Fruit fly (Drosophila melanogaster) whole organism, embryonic: Measurements from ENCODE around the gene Karybeta3.

Experiments
- Adf1 ChIP-seq: fragments of 200-800 bp; sonication (Bioruptor generic); IDR thresholded peaks from 2 replicates; pipeline ENCODE4 v1.3.6; 2022; ENCODE audit warnings: missing biosample characterization, missing genetic modification characterization
- Aef1 ChIP-seq: fragments of 200-800 bp; sonication (Bioruptor generic); IDR thresholded peaks from 3 replicates; pipeline ENCODE4 v1.3.6; 2022; ENCODE audit warnings: missing biosample characterization, missing genetic modification characterization
- Awh ChIP-seq: fragments of 200-800 bp; sonication (Bioruptor generic); IDR thresholded peaks from 2 replicates; pipeline ENCODE4, ENCODE4 v1.3.6; 2022; ENCODE audit warnings: missing biosample characterization, missing genetic modification characterization
- Bteb2 ChIP-seq: fragments of 200-800 bp; sonication (Bioruptor generic); optimal IDR thresholded peaks from 2 replicates; lab custom pipeline; 2016; ENCODE audit warnings: missing biosample characterization, missing genetic modification characterization
- CG10654 ChIP-seq: fragments of 200-800 bp; sonication (Bioruptor generic); optimal IDR thresholded peaks from 2 replicates; lab custom pipeline; 2016; ENCODE audit warnings: missing biosample characterization, missing genetic modification characterization
- CG11398 ChIP-seq: fragments of 200-800 bp; sonication (Bioruptor generic); optimal IDR thresholded peaks from 2 replicates; lab custom pipeline; 2016; ENCODE audit warnings: missing biosample characterization, missing genetic modification characterization
- CG12299 ChIP-seq: fragments of 200-800 bp; sonication (Bioruptor generic); optimal IDR thresholded peaks from 2 replicates; lab custom pipeline; 2018; ENCODE audit warnings: missing biosample characterization, mild to moderate bottlenecking, missing genetic modification characterization
- CG12391 ChIP-seq: fragments of 200-800 bp; sonication (Bioruptor generic); optimal IDR thresholded peaks from 3 replicates; lab custom pipeline; 2018; ENCODE audit warnings: missing biosample characterization, mild to moderate bottlenecking, missing genetic modification characterization, moderate library complexity
- CG13287 ChIP-seq: fragments of 200-800 bp; sonication (Bioruptor generic); IDR thresholded peaks from 2 replicates; pipeline ENCODE4 v1.3.6; 2022; ENCODE audit warnings: missing biosample characterization, missing genetic modification characterization; ENCODE audit not compliant: partially characterized antibody
- CG15696 ChIP-seq: fragments of 200-800 bp; sonication (Bioruptor generic); optimal IDR thresholded peaks from 2 replicates; lab custom pipeline; 2019; ENCODE audit warnings: missing biosample characterization, mild to moderate bottlenecking, missing genetic modification characterization, moderate library complexity
- CG17612 ChIP-seq: fragments of 200-800 bp; sonication (Bioruptor generic); IDR thresholded peaks from 2 replicates; pipeline ENCODE4 v1.3.6; 2022; ENCODE audit warnings: missing biosample characterization, missing genetic modification characterization
- CG17829 ChIP-seq: fragments of 200-800 bp; optimal IDR thresholded peaks from 2 replicates; lab custom pipeline; 2019; ENCODE audit warnings: missing biosample characterization, mild to moderate bottlenecking, missing genetic modification characterization, moderate library complexity
- CG1832 ChIP-seq: fragments of 200-800 bp; sonication (Bioruptor generic); optimal IDR thresholded peaks from 2 replicates; lab custom pipeline; 2017; ENCODE audit warnings: missing biosample characterization, mild to moderate bottlenecking, missing genetic modification characterization, inconsistent platforms
- CG2199 ChIP-seq: fragments of 200-800 bp; sonication (Bioruptor generic); IDR thresholded peaks from 3 replicates; pipeline ENCODE4 v1.3.6; 2022; ENCODE audit warnings: missing biosample characterization, missing genetic modification characterization
- CG31224 ChIP-seq: fragments of 200-800 bp; sonication (Bioruptor generic); IDR thresholded peaks from 2 replicates; pipeline ENCODE4 v1.3.6; 2022; ENCODE audit warnings: missing biosample characterization, missing genetic modification characterization
- CG32772 ChIP-seq: fragments of 200-800 bp; sonication (Bioruptor generic); IDR thresholded peaks from 2 replicates; pipeline ENCODE4 v1.3.6; 2022; ENCODE audit warnings: missing biosample characterization, missing genetic modification characterization
- CG4328 ChIP-seq: fragments of 200-800 bp; sonication (Bioruptor generic); optimal IDR thresholded peaks from 3 replicates; lab custom pipeline; 2017; ENCODE audit warnings: missing biosample characterization, missing genetic modification reagents, missing genetic modification characterization
- CG43689 ChIP-seq: fragments of 200-800 bp; sonication (Bioruptor generic); IDR thresholded peaks from 2 replicates; pipeline ENCODE4 v1.3.6; 2022; ENCODE audit warnings: missing biosample characterization, missing genetic modification characterization
- CG5245 ChIP-seq: fragments of 200-800 bp; sonication (Bioruptor generic); optimal IDR thresholded peaks from 3 replicates; lab custom pipeline; 2016; ENCODE audit warnings: missing biosample characterization, missing genetic modification characterization
- CG5953 ChIP-seq: fragments of 200-800 bp; sonication (Bioruptor generic); IDR thresholded peaks from 2 replicates; pipeline ENCODE4 v1.3.6; 2022; ENCODE audit warnings: missing biosample characterization, missing genetic modification characterization
- CG6765 ChIP-seq: fragments of 200-800 bp; sonication (Bioruptor generic); optimal IDR thresholded peaks from 3 replicates; lab custom pipeline; 2017; ENCODE audit warnings: missing biosample characterization, mild to moderate bottlenecking, missing genetic modification characterization
- CG6813 ChIP-seq: fragments of 200-800 bp; sonication (Bioruptor generic); optimal IDR thresholded peaks from 2 replicates; lab custom pipeline; 2017; ENCODE audit warnings: missing biosample characterization, missing genetic modification characterization, mild to moderate bottlenecking, moderate library complexity, missing genetic modification reagents
- CG8359 ChIP-seq: fragments of 200-800 bp; sonication (Bioruptor generic); optimal IDR thresholded peaks from 2 replicates; lab custom pipeline; 2017; ENCODE audit warnings: missing biosample characterization, mild to moderate bottlenecking, missing genetic modification characterization, borderline replicate concordance
- CG8924 ChIP-seq: fragments of 200-800 bp; optimal IDR thresholded peaks from 3 replicates; lab custom pipeline; 2019; ENCODE audit warnings: missing biosample characterization, mild to moderate bottlenecking, missing genetic modification characterization, moderate library complexity
- CG9437 ChIP-seq: fragments of 200-800 bp; sonication (Bioruptor generic); optimal IDR thresholded peaks from 2 replicates; lab custom pipeline; 2018; ENCODE audit warnings: missing biosample characterization, mild to moderate bottlenecking, missing genetic modification characterization
- Gsc ChIP-seq: fragments of 200-800 bp; sonication (Bioruptor generic); IDR thresholded peaks from 2 replicates; pipeline ENCODE4 v1.3.6; 2022; ENCODE audit warnings: missing biosample characterization, missing genetic modification characterization
- H15 ChIP-seq: fragments of 200-800 bp; sonication (Bioruptor generic); IDR thresholded peaks from 3 replicates; pipeline ENCODE4 v1.3.6; 2022; ENCODE audit warnings: missing biosample characterization, missing genetic modification characterization
- Hey ChIP-seq: fragments of 200-800 bp; sonication (Bioruptor generic); optimal IDR thresholded peaks from 3 replicates; lab custom pipeline; 2018; ENCODE audit warnings: missing biosample characterization, mild to moderate bottlenecking, missing genetic modification characterization
- Hsf ChIP-seq: fragments of 200-800 bp; sonication (Bioruptor generic); optimal IDR thresholded peaks from 3 replicates; lab custom pipeline; 2016; ENCODE audit warnings: missing biosample characterization, missing genetic modification characterization
- Lpt ChIP-seq: fragments of >200 bp; optimal IDR thresholded peaks from 2 replicates; lab custom pipeline; 2018; ENCODE audit warnings: missing biosample characterization, missing genetic modification characterization
- Med ChIP-seq: fragments of 200-800 bp; sonication (Bioruptor generic); peaks from one replicate; lab custom pipeline; 2016; ENCODE audit warnings: missing biosample characterization, missing genetic modification characterization, mild to moderate bottlenecking, inconsistent platforms, moderate library complexity
- Pdp1 ChIP-seq, 2 experiments: fragments of 200-800 bp; sonication (Bioruptor generic); optimal IDR thresholded peaks; 3 replicates each; lab custom pipeline; 2016; ENCODE audit warnings: missing biosample characterization in 2 of 2, missing genetic modification characterization in 2 of 2, mild to moderate bottlenecking in 1 of 2, moderate library complexity in 1 of 2
- Sry-β ChIP-seq: fragments of 200-800 bp; sonication (Bioruptor generic); optimal IDR thresholded peaks from 2 replicates; lab custom pipeline; 2018; ENCODE audit warnings: missing biosample characterization, mild to moderate bottlenecking, missing genetic modification characterization, moderate library complexity
- Taf1 ChIP-seq: fragments of 200-800 bp; sonication (Bioruptor generic); IDR thresholded peaks from 2 replicates; pipeline ENCODE4 v1.3.6; 2022; ENCODE audit warnings: missing biosample characterization, missing genetic modification characterization
- caup ChIP-seq: fragments of 200-800 bp; sonication (Bioruptor generic); optimal IDR thresholded peaks from 3 replicates; lab custom pipeline; 2017; ENCODE audit warnings: missing biosample characterization, mild to moderate bottlenecking, missing genetic modification characterization, moderate library complexity; ENCODE audit not compliant: severe bottlenecking
- chif ChIP-seq, 2 experiments: fragments of 200-800 bp; sonication (Bioruptor generic); optimal IDR thresholded peaks; 3 replicates each; lab custom pipeline; 2016; ENCODE audit warnings: missing biosample characterization in 2 of 2, missing genetic modification characterization in 2 of 2
- crol ChIP-seq: fragments of 200-800 bp; sonication (Bioruptor generic); IDR thresholded peaks from 2 replicates; pipeline ENCODE4 v1.3.6; 2022; ENCODE audit warnings: missing biosample characterization, missing genetic modification characterization
- exex ChIP-seq: fragments of 200-800 bp; sonication (Bioruptor generic); optimal IDR thresholded peaks from 4 replicates; lab custom pipeline; 2018; ENCODE audit warnings: missing biosample characterization, mild to moderate bottlenecking, missing genetic modification characterization, moderate library complexity
- fd96Cb ChIP-seq: fragments of 200-800 bp; sonication (Bioruptor generic); optimal IDR thresholded peaks from 2 replicates; lab custom pipeline; 2018; ENCODE audit warnings: missing biosample characterization, mild to moderate bottlenecking, missing genetic modification characterization, moderate library complexity
- fu2 ChIP-seq: fragments of 200-800 bp; sonication (Bioruptor generic); optimal IDR thresholded peaks from 2 replicates; lab custom pipeline; 2016; ENCODE audit warnings: missing biosample characterization, missing genetic modification characterization
- gce ChIP-seq: fragments of 200-800 bp; sonication (Bioruptor generic); IDR thresholded peaks from 3 replicates; pipeline ENCODE4 v1.3.6; 2022; ENCODE audit warnings: missing biosample characterization, missing genetic modification characterization
- gcm2 ChIP-seq: fragments of 200-800 bp; sonication (Bioruptor generic); optimal IDR thresholded peaks from 2 replicates; lab custom pipeline; 2016; ENCODE audit warnings: missing biosample characterization, missing genetic modification characterization
- maf-S ChIP-seq: fragments of 200-800 bp; sonication (Bioruptor generic); optimal IDR thresholded peaks from 2 replicates; lab custom pipeline; 2016; ENCODE audit warnings: missing biosample characterization, missing genetic modification characterization
- nom ChIP-seq: fragments of 200-800 bp; sonication (Bioruptor generic); optimal IDR thresholded peaks from 2 replicates; lab custom pipeline; 2017; ENCODE audit warnings: missing biosample characterization, missing genetic modification characterization, mild to moderate bottlenecking, moderate library complexity, missing genetic modification reagents
- odd ChIP-seq: fragments of 200-800 bp; sonication (Bioruptor generic); optimal IDR thresholded peaks from 2 replicates; lab custom pipeline; 2017; ENCODE audit warnings: missing biosample characterization, mild to moderate bottlenecking, missing genetic modification characterization
- ranshi ChIP-seq: fragments of 200-800 bp; sonication (Bioruptor generic); IDR thresholded peaks from 2 replicates; pipeline ENCODE4 v1.3.6; 2022; ENCODE audit warnings: missing biosample characterization, missing genetic modification characterization
- trem ChIP-seq: fragments of 200-800 bp; optimal IDR thresholded peaks from 3 replicates; lab custom pipeline; 2019; ENCODE audit warnings: missing biosample characterization, mild to moderate bottlenecking, missing genetic modification characterization, moderate library complexity
- zen2 ChIP-seq: fragments of 200-800 bp; sonication (Bioruptor generic); IDR thresholded peaks from 3 replicates; pipeline ENCODE4 v1.3.6; 2022; ENCODE audit warnings: missing biosample characterization, missing genetic modification characterization; ENCODE audit not compliant: partially characterized antibody
- zfh1 ChIP-seq: fragments of 200-800 bp; sonication (Bioruptor generic); IDR thresholded peaks from 3 replicates; pipeline ENCODE4 v1.3.6; 2022; ENCODE audit warnings: missing biosample characterization, missing genetic modification characterization

The Karybeta3 gene

DNA sequence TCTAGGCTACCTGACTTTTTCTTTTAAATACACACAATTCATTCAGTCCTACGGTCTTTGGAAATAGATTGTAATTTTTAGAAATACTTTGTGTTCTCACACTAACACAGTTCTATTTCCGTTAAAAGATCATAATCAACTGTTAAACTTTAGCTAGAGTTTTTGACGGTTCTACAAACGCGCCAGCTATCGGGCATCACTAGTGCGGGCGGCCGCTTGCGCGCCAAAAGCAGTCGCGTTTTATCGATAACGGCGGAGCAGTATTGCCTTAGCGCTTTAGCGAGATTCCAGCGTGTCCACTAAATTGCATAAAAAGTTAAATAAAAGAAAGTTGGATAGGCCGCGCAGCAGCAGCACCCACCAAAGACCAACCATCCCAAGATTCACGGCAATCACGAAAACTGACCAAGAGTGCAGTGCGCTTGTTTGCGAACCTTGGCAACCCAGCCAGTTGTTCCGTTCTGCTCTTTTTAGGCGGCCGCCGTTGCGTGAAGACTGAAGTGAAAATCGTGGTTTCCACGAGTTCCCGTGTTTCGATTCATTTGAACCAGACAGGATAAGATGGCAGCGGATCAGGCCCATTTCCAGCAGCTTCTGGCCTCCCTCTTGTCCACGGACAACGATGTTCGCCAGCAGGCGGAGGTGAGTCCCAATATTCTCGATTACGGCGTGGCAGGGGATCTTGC lies at the start of gene Karybeta3:
Karybeta3 (plus strand) TSS at position 51 of the 686 bp plus-strand sequence.
- TF ChIP-seq CG17829 (tag; lab: Kevin White, UChicago) (peak; percentile 74), CG31224 (GFP tag; lab: Robert Waterston, UW) (peak; percentile 79), Lpt (GFP tag; lab: Kevin White, UChicago) (no peak), CG6813 (GFP tag; lab: Kevin White, UChicago) (peak; percentile 59), crol (GFP tag; lab: Robert Waterston, UW) (0 out of 2 replicates have a peak, but pooled peaks have one; percentile 27), Med (GFP tag; lab: Kevin White, UChicago) (peak; percentile 98), CG10654 (peak; percentile 44), CG9437 (GFP tag; lab: Kevin White, UChicago) (peak; percentile 90), gce (GFP tag; lab: Robert Waterston, UW) (peak; percentile 71; the same call in 1 of the 3 replicates), Awh (GFP tag; lab: Robert Waterston, UW) (peak; percentile 68), Hey (no peak), CG15696 (tag; lab: Kevin White, UChicago) (peak; percentile 5), CG5245 (GFP tag; lab: Kevin White, UChicago) (peak; percentile 73), chif (GFP tag; optimal IDR thresholded peaks at IDR 0.05; lab: Kevin White, UChicago) (peak; percentile 56 to 74), Adf1 (GFP tag; lab: Robert Waterston, UW) (peak; percentile 69; the same call in 1 of the 2 replicates), caup (GFP tag; lab: Kevin White, UChicago) (peak; percentile 66), odd (GFP tag; lab: Kevin White, UChicago) (peak; percentile 70), trem (tag; lab: Kevin White, UChicago) (peak; percentile 79), CG8924 (tag; lab: Kevin White, UChicago) (peak; percentile 46), CG17612 (GFP tag; lab: Robert Waterston, UW) (peak; percentile 25; the same call in 1 of the 2 replicates), fu2 (GFP tag; lab: Kevin White, UChicago) (peak; percentile 76), CG12299 (tag; lab: Kevin White, UChicago) (peak; percentile 54), CG11398 (peak; percentile 63), gcm2 (GFP tag; lab: Kevin White, UChicago) (peak; percentile 65), CG43689 (GFP tag; lab: Robert Waterston, UW) (no peak), fd96Cb (tag; lab: Kevin White, UChicago) (peak; percentile 28), CG32772 (peak; percentile 44), CG5953 (no peak; the same call in 1 of the 2 replicates), maf-S (GFP tag; lab: Kevin White, UChicago) (peak; percentile 86), CG12391 (tag; lab: Kevin White, UChicago) (peak; percentile 75), CG1832 (GFP tag; lab: Kevin White, UChicago) (no peak), CG2199 (GFP tag; lab: Robert Waterston, UW) (peak; percentile 50; the same call in 1 of the 3 replicates), H15 (GFP tag; lab: Robert Waterston, UW) (peak; percentile 56; the same call in 1 of the 3 replicates), zen2 (GFP tag; lab: Robert Waterston, UW) (no peak; the same call in 2 of the 3 replicates), Pdp1 (GFP tag; optimal IDR thresholded peaks at IDR 0.05; lab: Kevin White, UChicago) (peak; percentile 70 to 81), CG4328 (GFP tag; lab: Kevin White, UChicago) (peak; percentile 65), CG8359 (GFP tag; lab: Kevin White, UChicago) (peak; percentile 44), Taf1 (GFP tag; lab: Robert Waterston, UW) (peak; percentile 32; the same call in 1 of the 2 replicates), Sry-β (peak; percentile 97), Gsc (GFP tag; lab: Robert Waterston, UW) (no peak), Bteb2 (GFP tag; lab: Kevin White, UChicago) (peak; percentile 60), nom (peak; percentile 65), zfh1 (GFP tag; lab: Robert Waterston, UW) (peak; percentile 84), Hsf (peak; percentile 82), ranshi (GFP tag; lab: Robert Waterston, UW) (peak; percentile 80; the same call in 1 of the 2 replicates), Aef1 (GFP tag; lab: Robert Waterston, UW) (peak; percentile 68), CG13287 (GFP tag; lab: Robert Waterston, UW) (peak; percentile 73), CG6765 (peak; percentile 58), exex (tag; lab: Kevin White, UChicago) (no peak)
